Worm (Caenorhabditis elegans): ENCODE results near the gene M7.8.

The M7.8 gene

DNA sequence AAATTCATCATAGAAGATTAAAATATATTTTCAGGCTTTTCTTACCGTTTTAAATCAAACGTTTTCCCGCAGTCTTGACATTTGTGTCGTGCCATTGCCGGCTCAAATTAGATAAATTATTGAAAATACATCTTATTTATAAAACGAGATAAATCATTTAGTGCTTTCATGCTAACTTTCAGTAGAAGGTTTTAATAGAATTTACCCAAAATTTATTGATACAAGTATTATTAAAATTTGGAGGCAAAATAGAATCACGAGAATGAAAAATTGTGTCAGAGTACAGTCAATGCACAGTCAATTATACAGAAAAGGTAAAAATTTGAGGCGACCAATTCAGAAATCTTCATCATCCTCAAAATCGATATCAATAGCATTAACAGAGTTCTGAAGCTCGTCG is 16.4 kb downstream of the M7.8 start, which contains the start of gene Y5F2A.4:
Gene Y5F2A.4 (minus strand): TSS at position 101 of the 400 bp plus-strand sequence.
- no peak for TF ChIP-seq ama-1 (optimal IDR thresholded peaks at IDR 0.05)
- no peak for TF ChIP-seq hmg-4 (GFP tag; optimal IDR thresholded peaks at IDR 0.05)
- TF ChIP-seq ceh-36 (tag; optimal IDR thresholded peaks at IDR 0.05): no peak
- TF ChIP-seq aly-1 (tag; optimal IDR thresholded peaks at IDR 0.05): no peak
- no peak for TF ChIP-seq tbx-11 (GFP tag; IDR thresholded peaks at IDR 0.05)
- TF ChIP-seq scrt-1 (GFP tag; IDR thresholded peaks at IDR 0.05): no peak
- TF ChIP-seq sea-1 (GFP tag; conservative IDR thresholded peaks at IDR 0.05): no peak
- no peak for TF ChIP-seq ets-7 (tag; optimal IDR thresholded peaks at IDR 0.05)
- TF ChIP-seq hmbx-1 (tag; optimal IDR thresholded peaks at IDR 0.05): no peak
- no peak for TF ChIP-seq F13C5.2 (tag; optimal IDR thresholded peaks at IDR 0.05)
- no peak for TF ChIP-seq B0310.2 (tag; optimal IDR thresholded peaks at IDR 0.05)
- TF ChIP-seq ceh-13 (GFP tag; optimal IDR thresholded peaks at IDR 0.05): no peak
- no peak for TF ChIP-seq tra-4 (tag; optimal IDR thresholded peaks at IDR 0.05)
- no peak for TF ChIP-seq tbx-37 (GFP tag; conservative IDR thresholded peaks at IDR 0.05)
- TF ChIP-seq pes-1 (GFP tag; IDR thresholded peaks at IDR 0.05): no peak
- no peak for TF ChIP-seq flt-1 (GFP tag; IDR thresholded peaks at IDR 0.05)

DNA sequence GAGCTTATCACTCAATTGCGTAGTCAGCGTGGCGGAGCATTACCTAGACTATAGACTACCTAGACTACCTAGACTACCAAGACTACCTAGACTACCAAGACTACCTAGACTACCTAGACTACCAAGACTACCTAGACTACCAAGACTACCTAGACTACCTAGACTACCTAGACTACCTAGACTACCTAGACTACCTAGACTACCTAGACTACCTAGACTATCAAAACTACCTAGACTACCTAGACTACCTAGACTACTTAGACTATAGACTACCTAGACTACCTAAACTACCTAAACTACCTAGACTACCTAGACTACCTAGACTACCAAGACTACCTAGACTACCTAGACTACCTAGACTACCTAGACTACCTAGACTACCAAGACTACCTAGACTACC is 24.0 kb downstream of the M7.8 start:
- peak; percentile 29 for TF ChIP-seq hnd-1 (tag; optimal IDR thresholded peaks at IDR 0.05)

ce11 chrIV:11068314-11068713 is 26.6 kb downstream of the M7.8 start:
- TF ChIP-seq hmg-4 (GFP tag; optimal IDR thresholded peaks at IDR 0.05): no peak
- TF ChIP-seq scrt-1 (GFP tag; IDR thresholded peaks at IDR 0.05): no peak
- TF ChIP-seq tbx-11 (GFP tag; IDR thresholded peaks at IDR 0.05): no peak
- no peak for TF ChIP-seq hnd-1 (tag; optimal IDR thresholded peaks at IDR 0.05)
- TF ChIP-seq tbx-37 (GFP tag; conservative IDR thresholded peaks at IDR 0.05): no peak
- TF ChIP-seq B0310.2 (tag; optimal IDR thresholded peaks at IDR 0.05): no peak
- no peak for TF ChIP-seq ceh-13 (GFP tag; optimal IDR thresholded peaks at IDR 0.05)
- TF ChIP-seq ceh-36 (tag; optimal IDR thresholded peaks at IDR 0.05): no peak
- no peak for TF ChIP-seq F13C5.2 (tag; optimal IDR thresholded peaks at IDR 0.05)
- TF ChIP-seq hmbx-1 (tag; optimal IDR thresholded peaks at IDR 0.05): no peak
- TF ChIP-seq aly-1 (tag; optimal IDR thresholded peaks at IDR 0.05): no peak

ce11 chrIV:11067003-11067402 is 27.9 kb downstream of the M7.8 start, which contains the start of gene ttr-17:
TSS of gene ttr-17 (minus strand) at chrIV:11067026.
- TF ChIP-seq tbx-11 (GFP tag; IDR thresholded peaks at IDR 0.05) (no peak), ets-7 (tag; optimal IDR thresholded peaks at IDR 0.05) (no peak), sea-1 (GFP tag; conservative IDR thresholded peaks at IDR 0.05) (no peak), hmbx-1 (tag; optimal IDR thresholded peaks at IDR 0.05) (no peak), hnd-1 (tag; optimal IDR thresholded peaks at IDR 0.05) (no peak), tbx-37 (GFP tag; conservative IDR thresholded peaks at IDR 0.05) (no peak), tra-4 (tag; optimal IDR thresholded peaks at IDR 0.05) (no peak), aly-1 (tag; optimal IDR thresholded peaks at IDR 0.05) (no peak), F13C5.2 (tag; optimal IDR thresholded peaks at IDR 0.05) (no peak), ceh-13 (GFP tag; optimal IDR thresholded peaks at IDR 0.05) (no peak), flt-1 (GFP tag; IDR thresholded peaks at IDR 0.05) (no peak), pes-1 (GFP tag; IDR thresholded peaks at IDR 0.05) (no peak), ama-1 (optimal IDR thresholded peaks at IDR 0.05) (no peak), B0310.2 (tag; optimal IDR thresholded peaks at IDR 0.05) (no peak), ceh-36 (tag; optimal IDR thresholded peaks at IDR 0.05) (no peak), scrt-1 (GFP tag; IDR thresholded peaks at IDR 0.05) (no peak)

DNA sequence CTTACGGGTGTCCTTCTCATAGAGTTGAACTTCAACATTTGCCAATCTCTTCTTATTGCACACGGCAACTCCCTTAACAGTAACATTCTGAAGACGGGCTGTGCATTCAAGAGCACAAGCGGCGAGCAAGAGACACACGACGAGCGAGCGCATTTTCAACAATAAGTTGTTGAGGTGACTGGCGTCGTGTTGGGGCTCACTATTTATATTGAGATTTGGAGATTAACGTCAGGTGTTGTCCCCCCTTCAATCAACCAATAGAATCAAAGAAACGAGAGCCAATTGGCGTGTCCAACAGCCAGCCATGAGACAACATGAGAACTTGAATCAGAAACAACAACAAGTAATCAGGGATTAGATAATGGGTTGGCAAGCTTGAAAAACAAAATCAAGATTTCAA is 30.9 kb downstream of the M7.8 start, which contains the start of gene ttr-16:
Gene ttr-16 (minus strand): TSS at position 176 of the 400 bp plus-strand sequence.
- TF ChIP-seq pes-1 (GFP tag; IDR thresholded peaks at IDR 0.05) (no peak), flt-1 (GFP tag; IDR thresholded peaks at IDR 0.05) (no peak), scrt-1 (GFP tag; IDR thresholded peaks at IDR 0.05) (no peak)

ce11 chrIV:11062984-11063613 is 31.8 kb downstream of the M7.8 start:
- TF ChIP-seq sea-1 (GFP tag; conservative IDR thresholded peaks at IDR 0.05) (no peak), tbx-37 (GFP tag; conservative IDR thresholded peaks at IDR 0.05) (no peak), hmbx-1 (tag; optimal IDR thresholded peaks at IDR 0.05) (no peak), ceh-36 (tag; optimal IDR thresholded peaks at IDR 0.05) (no peak), ets-7 (tag; optimal IDR thresholded peaks at IDR 0.05) (no peak)

- TF ChIP-seq ama-1 (optimal IDR thresholded peaks at IDR 0.05) (no peak), scrt-1 (GFP tag; IDR thresholded peaks at IDR 0.05) (no peak), B0310.2 (tag; optimal IDR thresholded peaks at IDR 0.05) (no peak), sea-1 (GFP tag; conservative IDR thresholded peaks at IDR 0.05) (no peak), hmg-4 (GFP tag; optimal IDR thresholded peaks at IDR 0.05) (no peak), ceh-13 (GFP tag; optimal IDR thresholded peaks at IDR 0.05) (no peak), tra-4 (tag; optimal IDR thresholded peaks at IDR 0.05) (no peak), pes-1 (GFP tag; IDR thresholded peaks at IDR 0.05) (no peak), F13C5.2 (tag; optimal IDR thresholded peaks at IDR 0.05) (no peak), ceh-36 (tag; optimal IDR thresholded peaks at IDR 0.05) (no peak), hnd-1 (tag; optimal IDR thresholded peaks at IDR 0.05) (no peak), tbx-11 (GFP tag; IDR thresholded peaks at IDR 0.05) (no peak), tbx-37 (GFP tag; conservative IDR thresholded peaks at IDR 0.05) (no peak), hmbx-1 (tag; optimal IDR thresholded peaks at IDR 0.05) (no peak), aly-1 (tag; optimal IDR thresholded peaks at IDR 0.05) (no peak)
These were observed 41.1 kb downstream of the M7.8 start, which contains the start of the genes F36H1.12 and lin-3 for ce11 chrIV:11053652-11054317. TSS of gene F36H1.12 (minus strand) at chrIV:11053702. TSS of gene lin-3 (plus strand) at chrIV:11054308.
